Worm (Caenorhabditis elegans) whole organism, young adult: ENCODE data around the gene H29C22.1.

Experiments used
- B0035.1 ChIP-seq: sonication (generic microtip); optimal IDR thresholded peaks from 2 replicates; lab custom pipeline; 2016; ENCODE audit warnings: missing genetic modification characterization, mild to moderate bottlenecking, missing compliant biosample characterization, missing genotype, missing genetic modification reagents
- F39B2.1 ChIP-seq: fragments of 200-800 bp; sonication (Bioruptor generic); IDR thresholded peaks from 2 replicates; pipeline ENCODE4 v1.3.6; 2022; ENCODE audit warnings: missing genetic modification reagents, missing genetic modification characterization, missing compliant biosample characterization
- ama-1 ChIP-seq, 3 experiments: fragments of 150-350 bp in 1 of 3; sonication (generic microtip) in 2 of 3; optimal IDR thresholded peaks; 2 replicates each; lab custom pipeline; 2014 to 2018; ENCODE audit warnings: missing biosample characterization in 2 of 3, missing genetic modification characterization in 2 of 3, missing genetic modification reagents in 2 of 3
- bed-2 ChIP-seq: fragments of 200-800 bp; sonication (Bioruptor generic); IDR thresholded peaks from 2 replicates; pipeline ENCODE4 v1.3.6; 2022; ENCODE audit warnings: missing genetic modification reagents, missing genetic modification characterization, missing compliant biosample characterization
- hlh-26 ChIP-seq: fragments of 200-800 bp; sonication (Bioruptor generic); conservative IDR thresholded peaks from 2 replicates; pipeline ENCODE4 v1.3.6; 2022; ENCODE audit warnings: missing genetic modification reagents, missing genetic modification characterization, missing compliant biosample characterization
- snpc-1.1 ChIP-seq: sonication (generic microtip); optimal IDR thresholded peaks from 2 replicates; lab custom pipeline; 2017; ENCODE audit warnings: missing genetic modification characterization, mild to moderate bottlenecking, missing compliant biosample characterization, antibody characterized with exemption, moderate library complexity, missing genotype, missing genetic modification reagents; ENCODE audit not compliant: insufficient read depth

DNA sequence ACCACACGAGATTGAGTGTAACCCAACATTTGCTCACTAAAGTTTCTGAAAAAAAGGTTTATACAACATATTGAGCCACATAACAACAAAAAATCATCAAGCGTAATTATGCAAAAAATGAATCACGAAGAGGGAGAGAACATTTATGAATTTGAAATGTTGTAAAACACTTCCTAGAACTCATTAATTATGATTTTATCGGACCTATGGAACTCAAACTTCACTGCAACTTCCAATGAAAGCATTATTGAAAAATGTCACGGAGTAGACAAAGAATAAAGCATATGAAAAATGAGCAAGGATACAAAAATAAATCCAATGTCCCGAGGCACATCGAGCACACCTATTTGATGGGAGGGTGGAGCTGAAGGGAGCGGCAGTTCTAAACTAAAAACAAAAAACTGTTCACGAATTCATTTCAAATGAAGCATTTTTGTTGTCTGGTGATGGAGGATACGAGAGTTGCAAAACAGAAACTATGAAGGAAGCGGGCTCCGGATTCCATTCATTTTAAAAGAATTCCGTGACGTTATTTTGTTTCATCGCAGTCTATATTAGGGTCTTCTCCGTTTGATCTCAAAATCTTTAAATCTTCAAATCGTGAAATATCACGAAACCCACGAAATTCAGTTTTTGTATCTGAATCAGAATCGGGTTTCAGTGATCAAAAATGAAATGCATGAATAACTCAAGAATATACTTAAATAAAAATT lies 38.9 kb upstream of the H29C22.1 start, which contains the start of gene flp-20:
- TF ChIP-seq ama-1 (optimal IDR thresholded peaks at IDR 0.05; lab: Kevin White, UChicago), result no peak
- TF ChIP-seq ama-1 (GFP tag; optimal IDR thresholded peaks at IDR 0.05; lab: Kevin White, UChicago), result no peak
- no peak for TF ChIP-seq hlh-26 (GFP tag; lab: Robert Waterston, UW)
- no peak for TF ChIP-seq snpc-1.1 (tag; lab: Kevin White, UChicago)
- no peak for TF ChIP-seq B0035.1 (tag; lab: Kevin White, UChicago)
- TF ChIP-seq F39B2.1 (GFP tag; lab: Robert Waterston, UW), result no peak
- no peak for TF ChIP-seq bed-2 (GFP tag; lab: Robert Waterston, UW)
